Worm (Caenorhabditis elegans) whole organism, mixed stage, embryonic: ENCODE results near the gene abu-5.
A peak's percentile ranks its signal among the peaks of the same experiment; 100 is the strongest.
"Not testable (repeated sequence)": the region's sequence is repeated elsewhere in the genome, so short reads cannot be mapped to it uniquely, and the experiment has no call there.

Source experiments
- M03D4.4 ChIP-seq: sonication (generic microtip); optimal IDR thresholded peaks from 2 replicates; lab custom pipeline; 2017; ENCODE audit warnings: mild to moderate bottlenecking, missing genetic modification characterization, missing compliant biosample characterization
- bed-3 ChIP-seq: fragments of 200-800 bp; sonication (Bioruptor generic); optimal IDR thresholded peaks from 3 replicates; lab custom pipeline; 2018; ENCODE audit warnings: mild to moderate bottlenecking, missing genetic modification characterization, moderate library complexity, missing compliant biosample characterization
- blmp-1 ChIP-seq: fragments of 150-350 bp; optimal IDR thresholded peaks from 2 replicates; lab custom pipeline; 2014; ENCODE audit warnings: missing biosample characterization, missing genetic modification characterization
- ceh-39 ChIP-seq: fragments of 150-350 bp; optimal IDR thresholded peaks from 2 replicates; lab custom pipeline; 2014; ENCODE audit warnings: missing biosample characterization, missing genetic modification characterization
- ceh-43 ChIP-seq: fragments of 200-800 bp; sonication (Bioruptor generic); optimal IDR thresholded peaks from 2 replicates; lab custom pipeline; 2018; ENCODE audit warnings: mild to moderate bottlenecking, missing genetic modification characterization, moderate library complexity, missing compliant biosample characterization
- ceh-83 ChIP-seq: fragments of 200-800 bp; sonication (Bioruptor generic); optimal IDR thresholded peaks from 2 replicates; lab custom pipeline; 2018; ENCODE audit warnings: mild to moderate bottlenecking, missing genetic modification characterization, missing compliant biosample characterization
- ces-1 ChIP-seq: fragments of 150-350 bp; optimal IDR thresholded peaks from 2 replicates; lab custom pipeline; 2014; ENCODE audit warnings: missing biosample characterization, missing genetic modification reagents, missing genetic modification characterization
- cnd-1 ChIP-seq: fragments of 200-800 bp; sonication (Bioruptor generic); optimal IDR thresholded peaks from 2 replicates; lab custom pipeline; 2018; ENCODE audit warnings: mild to moderate bottlenecking, missing genetic modification characterization, missing compliant biosample characterization
- drap-1 ChIP-seq: fragments of 200-800 bp; sonication (Bioruptor generic); optimal IDR thresholded peaks from 3 replicates; lab custom pipeline; 2018; ENCODE audit warnings: mild to moderate bottlenecking, missing genetic modification characterization, missing compliant biosample characterization
- elt-1 ChIP-seq: sonication (generic microtip); optimal IDR thresholded peaks from 2 replicates; lab custom pipeline; 2017; ENCODE audit warnings: missing genetic modification characterization, mild to moderate bottlenecking, missing compliant biosample characterization, antibody characterized with exemption, moderate library complexity, borderline replicate concordance; ENCODE audit not compliant: insufficient read depth
- elt-3 ChIP-seq: fragments of 150-350 bp; optimal IDR thresholded peaks from 2 replicates; lab custom pipeline; 2014; ENCODE audit warnings: missing biosample characterization, missing genetic modification characterization
- flh-1 ChIP-seq: fragments of 200-800 bp; sonication (Bioruptor generic); optimal IDR thresholded peaks from 2 replicates; lab custom pipeline; 2018; ENCODE audit warnings: mild to moderate bottlenecking, missing genetic modification characterization, moderate library complexity, missing compliant biosample characterization
- ham-2 ChIP-seq: fragments of 200-800 bp; sonication (Bioruptor generic); optimal IDR thresholded peaks from 2 replicates; lab custom pipeline; 2018; ENCODE audit warnings: mild to moderate bottlenecking, missing genetic modification characterization, missing compliant biosample characterization
- hlh-1 ChIP-seq: fragments of 150-350 bp; optimal IDR thresholded peaks from 2 replicates; lab custom pipeline; 2014; ENCODE audit warnings: missing biosample characterization, missing genetic modification reagents, missing genetic modification characterization
- lin-13 ChIP-seq: fragments of 150-350 bp; optimal IDR thresholded peaks from 2 replicates; lab custom pipeline; 2014; ENCODE audit warnings: missing biosample characterization, missing genetic modification characterization
- lin-32 ChIP-seq: fragments of 200-800 bp; sonication (Bioruptor generic); optimal IDR thresholded peaks from 2 replicates; lab custom pipeline; 2018; ENCODE audit warnings: mild to moderate bottlenecking, missing genetic modification characterization, missing compliant biosample characterization
- lsy-2 ChIP-seq: fragments of 150-350 bp; optimal IDR thresholded peaks from 2 replicates; lab custom pipeline; 2014; ENCODE audit warnings: missing biosample characterization, missing genetic modification characterization
- mab-5 ChIP-seq: fragments of 150-350 bp; optimal IDR thresholded peaks from 2 replicates; lab custom pipeline; 2014; ENCODE audit warnings: missing biosample characterization, missing genetic modification characterization
- mep-1 ChIP-seq: fragments of 150-350 bp; optimal IDR thresholded peaks from 2 replicates; lab custom pipeline; 2017; ENCODE audit warnings: missing biosample characterization, missing genetic modification reagents, missing genetic modification characterization, inconsistent platforms
- mls-2 ChIP-seq: sonication (generic microtip); optimal IDR thresholded peaks from 2 replicates; lab custom pipeline; 2016; ENCODE audit warnings: mild to moderate bottlenecking, missing genetic modification characterization, moderate library complexity, missing compliant biosample characterization
- nhr-12 ChIP-seq: fragments of 150-350 bp; optimal IDR thresholded peaks from 2 replicates; lab custom pipeline; 2014; ENCODE audit warnings: missing biosample characterization, missing genetic modification characterization
- nhr-2 ChIP-seq: fragments of 150-350 bp; optimal IDR thresholded peaks from 2 replicates; lab custom pipeline; 2014; ENCODE audit warnings: missing biosample characterization, missing genetic modification characterization
- nhr-237 ChIP-seq: fragments of 150-350 bp; optimal IDR thresholded peaks from 2 replicates; lab custom pipeline; 2014; ENCODE audit warnings: missing biosample characterization, missing genetic modification characterization
- nhr-28 ChIP-seq: fragments of 150-350 bp; optimal IDR thresholded peaks from 2 replicates; lab custom pipeline; 2014; ENCODE audit warnings: missing biosample characterization, missing genetic modification characterization
- nhr-76 ChIP-seq: sonication (generic microtip); optimal IDR thresholded peaks from 2 replicates; lab custom pipeline; 2017; ENCODE audit warnings: missing biosample characterization, missing genetic modification characterization
- pha-4 ChIP-seq: fragments of 150-350 bp; optimal IDR thresholded peaks from 2 replicates; lab custom pipeline; 2018; ENCODE audit warnings: missing biosample characterization, missing genetic modification reagents, missing genetic modification characterization
- sem-2 ChIP-seq: fragments of 200-800 bp; sonication (Bioruptor generic); optimal IDR thresholded peaks from 2 replicates; lab custom pipeline; 2018; ENCODE audit warnings: mild to moderate bottlenecking, missing genetic modification characterization, missing compliant biosample characterization
- snpc-4 ChIP-seq: fragments of 150-350 bp; optimal IDR thresholded peaks from 2 replicates; lab custom pipeline; 2014; ENCODE audit warnings: missing biosample characterization, missing genetic modification characterization
- sptf-1 ChIP-seq: sonication (generic microtip); optimal IDR thresholded peaks from 2 replicates; lab custom pipeline; 2017; ENCODE audit warnings: mild to moderate bottlenecking, missing genetic modification characterization, moderate library complexity, missing compliant biosample characterization
- tbx-8 ChIP-seq: fragments of 200-800 bp; sonication (Bioruptor generic); optimal IDR thresholded peaks from 2 replicates; lab custom pipeline; 2018; ENCODE audit warnings: mild to moderate bottlenecking, missing genetic modification characterization, moderate library complexity, missing compliant biosample characterization
- unc-120 ChIP-seq: sonication (generic microtip); optimal IDR thresholded peaks from 2 replicates; lab custom pipeline; 2017; ENCODE audit warnings: missing genetic modification characterization, missing compliant biosample characterization; ENCODE audit not compliant: poor library complexity, severe bottlenecking
- unc-39 ChIP-seq: fragments of 150-350 bp; optimal IDR thresholded peaks from 2 replicates; lab custom pipeline; 2014; ENCODE audit warnings: missing biosample characterization, missing genetic modification characterization
- unc-62 ChIP-seq: fragments of 150-350 bp; optimal IDR thresholded peaks from 2 replicates; lab custom pipeline; 2014; ENCODE audit warnings: missing biosample characterization, missing genetic modification reagents, missing genetic modification characterization
- zip-8 ChIP-seq: fragments of 150-350 bp; optimal IDR thresholded peaks from 2 replicates; lab custom pipeline; 2014; ENCODE audit warnings: missing biosample characterization, missing genetic modification characterization
- ztf-11 ChIP-seq: fragments of 150-350 bp; optimal IDR thresholded peaks from 2 replicates; lab custom pipeline; 2014; ENCODE audit warnings: missing biosample characterization, missing genetic modification characterization

The abu-5 gene

DNA sequence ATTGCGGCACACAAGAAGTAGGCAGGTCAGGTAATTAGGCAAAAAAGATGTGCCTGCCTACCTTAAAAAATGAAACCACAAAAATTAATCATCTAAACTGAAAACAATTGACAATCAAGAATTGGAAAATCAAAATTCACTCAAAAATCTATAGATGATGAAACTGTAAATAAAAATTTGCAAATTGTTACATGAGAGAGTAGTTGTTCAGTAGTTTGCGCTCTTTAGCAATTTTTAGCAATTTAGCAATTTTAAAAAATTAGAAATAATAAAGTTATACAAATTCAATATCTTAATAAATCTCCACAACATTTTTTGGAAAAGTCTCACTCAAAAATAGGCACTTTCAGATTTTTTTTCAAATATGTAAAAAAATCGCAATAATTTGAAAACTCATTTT is 18.4 kb upstream of the abu-5 start:
- no peak for TF ChIP-seq blmp-1
- TF ChIP-seq ceh-43 (GFP tag; lab: Kevin White, UChicago), result no peak
- no peak for TF ChIP-seq ces-1
- TF ChIP-seq ceh-83 (GFP tag; lab: Kevin White, UChicago), result no peak
- no peak for TF ChIP-seq nhr-2 (tag; lab: Kevin White, UChicago)
- TF ChIP-seq unc-62 (GFP tag; lab: Kevin White, UChicago), result no peak
- no peak for TF ChIP-seq nhr-237 (tag; lab: Kevin White, UChicago)
- TF ChIP-seq pha-4 (tag; lab: Kevin White, UChicago), result no peak
- TF ChIP-seq drap-1 (GFP tag; lab: Kevin White, UChicago), result no peak
- TF ChIP-seq elt-1 (tag; lab: Kevin White, UChicago), result no peak

DNA sequence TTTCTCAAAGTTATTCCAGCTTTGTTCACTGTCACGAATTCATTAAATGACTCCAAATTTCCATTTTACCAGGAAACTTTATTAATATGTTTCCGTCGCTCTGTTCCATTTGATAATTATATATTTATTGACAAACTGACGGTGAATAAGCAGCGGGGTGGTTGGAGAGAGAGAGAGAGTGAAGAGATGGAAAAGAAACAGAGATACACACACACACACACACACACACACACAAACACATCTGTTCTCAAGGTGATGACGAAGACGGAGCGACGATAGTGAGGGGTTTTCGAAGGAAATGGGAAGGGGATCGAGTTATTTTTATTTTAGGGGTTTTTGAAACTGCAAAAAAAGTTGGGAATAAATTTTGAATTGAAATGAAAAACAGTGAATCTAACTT is 16.6 kb upstream of the abu-5 start:
- TF ChIP-seq cnd-1 (tag; lab: Kevin White, UChicago) (peak; percentile 57), snpc-4 (tag; lab: Kevin White, UChicago) (no peak), elt-1 (tag; lab: Kevin White, UChicago) (no peak), bed-3 (GFP tag; lab: Kevin White, UChicago) (no peak), nhr-237 (tag; lab: Kevin White, UChicago) (no peak), ces-1 (peak; percentile 28), ztf-11 (no peak), pha-4 (tag; lab: Kevin White, UChicago) (peak; percentile 2), ceh-43 (GFP tag; lab: Kevin White, UChicago) (no peak), nhr-2 (tag; lab: Kevin White, UChicago) (no peak), ceh-39 (tag; lab: Kevin White, UChicago) (no peak), unc-39 (tag; lab: Kevin White, UChicago) (no peak), M03D4.4 (no peak), drap-1 (GFP tag; lab: Kevin White, UChicago) (no peak), nhr-12 (tag; lab: Kevin White, UChicago) (no peak), nhr-76 (tag; lab: Kevin White, UChicago) (no peak), nhr-28 (tag; lab: Kevin White, UChicago) (no peak), tbx-8 (GFP tag; lab: Kevin White, UChicago) (no peak), mab-5 (tag; lab: Kevin White, UChicago) (no peak), hlh-1 (tag; lab: Kevin White, UChicago) (peak; percentile 69), ham-2 (GFP tag; lab: Kevin White, UChicago) (no peak), zip-8 (tag; lab: Kevin White, UChicago) (no peak), lsy-2 (peak; percentile 32), unc-62 (GFP tag; lab: Kevin White, UChicago) (peak; percentile 17), unc-120 (tag; lab: Kevin White, UChicago) (no peak), flh-1 (GFP tag; lab: Kevin White, UChicago) (no peak), blmp-1 (no peak), lin-32 (peak; percentile 13), elt-3 (tag; lab: Kevin White, UChicago) (no peak), mls-2 (tag; lab: Kevin White, UChicago) (no peak), sem-2 (GFP tag; lab: Kevin White, UChicago) (no peak), lin-13 (tag; lab: Kevin White, UChicago) (no peak), mep-1 (peak; percentile 34), sptf-1 (tag; lab: Kevin White, UChicago) (no peak), ceh-83 (GFP tag; lab: Kevin White, UChicago) (no peak)

DNA sequence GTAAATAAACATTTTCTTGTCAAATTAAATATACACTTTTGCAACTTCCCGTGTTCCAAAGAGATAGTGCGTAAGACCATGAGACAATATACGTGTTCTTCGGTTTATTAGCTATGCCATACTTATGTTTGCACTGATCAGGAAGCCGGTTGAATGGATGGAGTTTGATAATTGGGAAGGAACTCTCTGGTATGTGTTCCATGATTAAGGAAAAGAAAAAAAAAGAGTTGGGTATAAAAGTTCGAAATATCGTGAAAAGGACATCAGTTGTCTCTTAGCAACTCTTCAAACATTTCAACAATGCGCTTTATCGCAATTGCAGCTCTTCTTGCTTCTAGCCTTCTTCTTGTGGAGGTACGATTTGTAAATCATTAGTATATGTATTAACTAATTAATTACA is 11.7 kb upstream of the abu-5 start, which contains the start of gene pqn-76:
Gene pqn-76, plus strand, starts transcription at position 301 of the 400 bp plus-strand sequence.
- not testable (repeated sequence) for TF ChIP-seq unc-62 (GFP tag; lab: Kevin White, UChicago); sptf-1 (tag; lab: Kevin White, UChicago); mls-2 (tag; lab: Kevin White, UChicago)

- TF ChIP-seq nhr-12 (tag; lab: Kevin White, UChicago), result no peak
- TF ChIP-seq cnd-1 (tag; lab: Kevin White, UChicago), result no peak
- TF ChIP-seq elt-3 (tag; lab: Kevin White, UChicago), result no peak
- TF ChIP-seq mls-2 (tag; lab: Kevin White, UChicago), result no peak
- TF ChIP-seq M03D4.4, result no peak
- TF ChIP-seq, all 35 proteins: peak for 0
Measured at ce11 chrIV:15583620-15584019, 6.9 kb upstream of the abu-5 start, which contains the start of gene Y105C5A.508. TSS of gene Y105C5A.508 (plus strand) at chrIV:15583920.
